Worm (Caenorhabditis elegans) whole organism, midembryonic: ENCODE results near the gene nlp-76.

Experiments
- flt-1 ChIP-seq: fragments of 200-800 bp; sonication (Bioruptor generic); IDR thresholded peaks from 2 replicates; pipeline ENCODE4 v1.3.6; 2022; ENCODE audit warnings: missing genetic modification characterization, missing compliant biosample characterization
- klf-2 ChIP-seq: fragments of 200-800 bp; sonication (Bioruptor generic); conservative IDR thresholded peaks from 2 replicates; pipeline ENCODE4 v1.3.6; 2022; ENCODE audit warnings: missing genetic modification reagents, missing genetic modification characterization, missing compliant biosample characterization
- ref-1 ChIP-seq: fragments of 200-800 bp; sonication (Bioruptor generic); conservative IDR thresholded peaks from 2 replicates; pipeline ENCODE4 v1.3.6; 2022; ENCODE audit warnings: missing genetic modification reagents, missing genetic modification characterization, missing compliant biosample characterization
- tab-1 ChIP-seq: fragments of 200-800 bp; sonication (Bioruptor generic); IDR thresholded peaks from 2 replicates; pipeline ENCODE4 v1.3.6; 2022; ENCODE audit warnings: missing genetic modification characterization, missing compliant biosample characterization

- TF ChIP-seq klf-2 (GFP tag; lab: Robert Waterston, UW) (no peak), tab-1 (no peak), ref-1 (GFP tag; lab: Robert Waterston, UW) (no peak), flt-1 (GFP tag; lab: Robert Waterston, UW) (no peak)
Measured at ce11 chrX:12627797-12628196, 35.9 kb downstream of the nlp-76 start.
